Fruit fly (Drosophila melanogaster) whole organism, embryonic: ENCODE measurements around the gene RpS7.

ENCODE experiments used
- Asciz ChIP-seq: fragments of 200-800 bp; sonication (Bioruptor generic); optimal IDR thresholded peaks from 2 replicates; lab custom pipeline; 2017; ENCODE audit warnings: missing biosample characterization, mild to moderate bottlenecking, missing genetic modification characterization, missing genetic modification reagents
- B-H2 ChIP-seq: fragments of 200-800 bp; sonication (Bioruptor generic); optimal IDR thresholded peaks from 2 replicates; lab custom pipeline; 2018; ENCODE audit warnings: missing biosample characterization, mild to moderate bottlenecking, missing genetic modification characterization
- Bgb ChIP-seq: fragments of 200-800 bp; sonication (Bioruptor generic); IDR thresholded peaks from 2 replicates; pipeline ENCODE4 v1.3.6; 2022; ENCODE audit warnings: missing biosample characterization, missing genetic modification characterization; ENCODE audit not compliant: partially characterized antibody
- Blimp-1 ChIP-seq: fragments of 200-800 bp; sonication (Bioruptor generic); optimal IDR thresholded peaks from 3 replicates; lab custom pipeline; 2018; ENCODE audit warnings: missing biosample characterization, missing genetic modification characterization, mild to moderate bottlenecking, moderate library complexity, missing genetic modification reagents
- Bteb2 ChIP-seq: fragments of 200-800 bp; sonication (Bioruptor generic); optimal IDR thresholded peaks from 2 replicates; lab custom pipeline; 2016; ENCODE audit warnings: missing biosample characterization, missing genetic modification characterization
- CG10565 ChIP-seq: fragments of 200-800 bp; sonication (Bioruptor generic); optimal IDR thresholded peaks from 3 replicates; lab custom pipeline; 2016; ENCODE audit warnings: missing biosample characterization, mild to moderate bottlenecking, missing genetic modification characterization
- CG11093 ChIP-seq: fragments of 200-800 bp; sonication (Bioruptor generic); IDR thresholded peaks from 3 replicates; pipeline ENCODE4 v1.3.6; 2022; ENCODE audit warnings: missing biosample characterization, missing genetic modification characterization
- CG12071 ChIP-seq: fragments of 200-800 bp; sonication (Bioruptor generic); optimal IDR thresholded peaks from 3 replicates; lab custom pipeline; 2018; ENCODE audit warnings: missing biosample characterization, mild to moderate bottlenecking, missing genetic modification characterization
- CG12391 ChIP-seq: fragments of 200-800 bp; sonication (Bioruptor generic); optimal IDR thresholded peaks from 3 replicates; lab custom pipeline; 2018; ENCODE audit warnings: missing biosample characterization, mild to moderate bottlenecking, missing genetic modification characterization, moderate library complexity
- CG13123 ChIP-seq: fragments of 200-800 bp; sonication (Bioruptor generic); optimal IDR thresholded peaks from 2 replicates; lab custom pipeline; 2016; ENCODE audit warnings: missing biosample characterization, missing genetic modification characterization
- CG13296 ChIP-seq: fragments of 200-800 bp; sonication (Bioruptor generic); optimal IDR thresholded peaks from 3 replicates; lab custom pipeline; 2018; ENCODE audit warnings: missing biosample characterization, mild to moderate bottlenecking, missing genetic modification characterization
- CG15514 ChIP-seq: fragments of 200-800 bp; sonication (Bioruptor generic); optimal IDR thresholded peaks from 3 replicates; lab custom pipeline; 2017; ENCODE audit warnings: missing biosample characterization, missing genetic modification characterization, mild to moderate bottlenecking, moderate library complexity, missing genetic modification reagents
- CG1602 ChIP-seq: fragments of 200-800 bp; sonication (Bioruptor generic); optimal IDR thresholded peaks from 3 replicates; lab custom pipeline; 2016; ENCODE audit warnings: missing biosample characterization, missing genetic modification characterization
- CG16779 ChIP-seq: fragments of 200-800 bp; sonication (Bioruptor generic); IDR thresholded peaks from 2 replicates; pipeline ENCODE4 v1.3.6; 2022; ENCODE audit warnings: missing biosample characterization, missing genetic modification characterization
- CG34376 ChIP-seq: fragments of 200-800 bp; sonication (Bioruptor generic); optimal IDR thresholded peaks from 2 replicates; lab custom pipeline; 2018; ENCODE audit warnings: missing biosample characterization, mild to moderate bottlenecking, missing genetic modification characterization
- CG3847 ChIP-seq: fragments of 200-800 bp; sonication (Bioruptor generic); IDR thresholded peaks from 2 replicates; pipeline ENCODE4 v1.3.6; 2022; ENCODE audit warnings: missing biosample characterization, missing genetic modification characterization
- CG4328 ChIP-seq: fragments of 200-800 bp; sonication (Bioruptor generic); optimal IDR thresholded peaks from 3 replicates; lab custom pipeline; 2017; ENCODE audit warnings: missing biosample characterization, missing genetic modification reagents, missing genetic modification characterization
- CG6683 ChIP-seq: fragments of 200-800 bp; sonication (Bioruptor generic); optimal IDR thresholded peaks from 2 replicates; lab custom pipeline; 2017; ENCODE audit warnings: missing biosample characterization, mild to moderate bottlenecking, missing genetic modification characterization, missing genetic modification reagents
- CG6791 ChIP-seq: fragments of 200-800 bp; sonication (Bioruptor generic); IDR thresholded peaks from 3 replicates; pipeline ENCODE4 v1.3.6; 2022; ENCODE audit warnings: missing biosample characterization, missing genetic modification characterization; ENCODE audit not compliant: partially characterized antibody
- CG7786 ChIP-seq: fragments of 200-800 bp; sonication (Bioruptor generic); optimal IDR thresholded peaks from 2 replicates; lab custom pipeline; 2016; ENCODE audit warnings: missing biosample characterization, missing genetic modification characterization
- CG8290 ChIP-seq, 3 experiments: fragments of 200-800 bp; sonication (Bioruptor generic); optimal IDR thresholded peaks; 2 replicates each; lab custom pipeline; 2016 to 2019; ENCODE audit warnings: missing biosample characterization in 3 of 3, missing genetic modification characterization in 3 of 3, mild to moderate bottlenecking in 2 of 3, moderate library complexity in 1 of 3
- CG9727 ChIP-seq: fragments of 200-800 bp; sonication (Bioruptor generic); optimal IDR thresholded peaks from 3 replicates; lab custom pipeline; 2017; ENCODE audit warnings: missing biosample characterization, mild to moderate bottlenecking, missing genetic modification characterization
- Doc2 ChIP-seq: fragments of 200-800 bp; sonication (Bioruptor generic); IDR thresholded peaks from 2 replicates; pipeline ENCODE4 v1.3.6; 2022; ENCODE audit warnings: missing biosample characterization, missing genetic modification characterization
- Dref ChIP-seq: fragments of 200-800 bp; sonication (Bioruptor generic); IDR thresholded peaks from 2 replicates; pipeline ENCODE4 v1.3.6; 2022; ENCODE audit warnings: missing biosample characterization, missing genetic modification characterization
- E2f1 ChIP-seq: fragments of 200-800 bp; sonication (Bioruptor generic); IDR thresholded peaks from 2 replicates; pipeline ENCODE4 v1.3.6; 2022; ENCODE audit warnings: missing biosample characterization, missing genetic modification characterization
- Ets65A ChIP-seq: fragments of 200-800 bp; sonication (Bioruptor generic); peaks from one replicate; lab custom pipeline; 2016; ENCODE audit warnings: missing biosample characterization, missing genetic modification characterization
- Hey ChIP-seq: fragments of 200-800 bp; sonication (Bioruptor generic); optimal IDR thresholded peaks from 3 replicates; lab custom pipeline; 2018; ENCODE audit warnings: missing biosample characterization, mild to moderate bottlenecking, missing genetic modification characterization
- Lpt ChIP-seq: fragments of >200 bp; optimal IDR thresholded peaks from 2 replicates; lab custom pipeline; 2018; ENCODE audit warnings: missing biosample characterization, missing genetic modification characterization
- Med ChIP-seq: fragments of 200-800 bp; sonication (Bioruptor generic); peaks from one replicate; lab custom pipeline; 2016; ENCODE audit warnings: missing biosample characterization, missing genetic modification characterization, mild to moderate bottlenecking, inconsistent platforms, moderate library complexity
- NC2α ChIP-seq: fragments of 200-800 bp; sonication (Bioruptor generic); optimal IDR thresholded peaks from 2 replicates; lab custom pipeline; 2016; ENCODE audit warnings: missing biosample characterization, missing genetic modification characterization
- Pdp1 ChIP-seq, 2 experiments: fragments of 200-800 bp; sonication (Bioruptor generic); optimal IDR thresholded peaks; 3 replicates each; lab custom pipeline; 2016; ENCODE audit warnings: missing biosample characterization in 2 of 2, missing genetic modification characterization in 2 of 2, mild to moderate bottlenecking in 1 of 2, moderate library complexity in 1 of 2
- Tbp ChIP-seq: fragments of >200 bp; optimal IDR thresholded peaks from 2 replicates; lab custom pipeline; 2018; ENCODE audit warnings: missing biosample characterization, missing genetic modification characterization
- ara ChIP-seq: fragments of 200-800 bp; sonication (Bioruptor generic); IDR thresholded peaks from 2 replicates; pipeline ENCODE4 v1.3.6; 2022; ENCODE audit warnings: missing biosample characterization, missing genetic modification characterization
- ase ChIP-seq: fragments of 200-800 bp; sonication (Bioruptor generic); IDR thresholded peaks from 3 replicates; pipeline ENCODE4 v1.3.6; 2022; ENCODE audit warnings: missing biosample characterization, missing genetic modification characterization
- croc ChIP-seq: fragments of 200-800 bp; sonication (Bioruptor generic); conservative IDR thresholded peaks from 3 replicates; pipeline ENCODE4 v1.3.6; 2022; ENCODE audit warnings: missing biosample characterization, missing genetic modification characterization
- cwo ChIP-seq: fragments of 200-800 bp; sonication (Bioruptor generic); optimal IDR thresholded peaks from 3 replicates; lab custom pipeline; 2017; ENCODE audit warnings: missing biosample characterization, missing genetic modification characterization, mild to moderate bottlenecking, moderate library complexity, missing genetic modification reagents
- ems ChIP-seq: fragments of 200-800 bp; sonication (Bioruptor generic); optimal IDR thresholded peaks from 3 replicates; lab custom pipeline; 2016; ENCODE audit warnings: missing biosample characterization, missing genetic modification characterization
- h ChIP-seq: fragments of >200 bp; optimal IDR thresholded peaks from 2 replicates; lab custom pipeline; 2017
- hbn ChIP-seq: fragments of 200-800 bp; sonication (Bioruptor generic); IDR thresholded peaks from 2 replicates; pipeline ENCODE4 v1.3.6; 2022; ENCODE audit warnings: missing biosample characterization, missing genetic modification characterization; ENCODE audit not compliant: partially characterized antibody
- jing ChIP-seq: fragments of 200-800 bp; sonication (Bioruptor generic); optimal IDR thresholded peaks from 2 replicates; lab custom pipeline; 2018; ENCODE audit warnings: missing biosample characterization, mild to moderate bottlenecking, missing genetic modification characterization
- lab ChIP-seq: fragments of 200-800 bp; sonication (Bioruptor generic); optimal IDR thresholded peaks from 3 replicates; lab custom pipeline; 2017; ENCODE audit warnings: missing biosample characterization, missing genetic modification characterization, mild to moderate bottlenecking, moderate library complexity, missing genetic modification reagents
- lbe ChIP-seq: fragments of 200-800 bp; sonication (Bioruptor generic); optimal IDR thresholded peaks from 2 replicates; lab custom pipeline; 2016; ENCODE audit warnings: missing biosample characterization, mild to moderate bottlenecking, missing genetic modification characterization
- nau ChIP-seq: fragments of 200-800 bp; sonication (Bioruptor generic); optimal IDR thresholded peaks from 3 replicates; lab custom pipeline; 2017; ENCODE audit warnings: missing biosample characterization, mild to moderate bottlenecking, missing genetic modification characterization, missing genetic modification reagents
- odd ChIP-seq: fragments of 200-800 bp; sonication (Bioruptor generic); optimal IDR thresholded peaks from 2 replicates; lab custom pipeline; 2017; ENCODE audit warnings: missing biosample characterization, mild to moderate bottlenecking, missing genetic modification characterization
- onecut ChIP-seq: fragments of 200-800 bp; sonication (Bioruptor generic); IDR thresholded peaks from 2 replicates; pipeline ENCODE4 v1.3.6; 2022; ENCODE audit warnings: missing biosample characterization, missing genetic modification characterization
- pros ChIP-seq: fragments of 200-800 bp; sonication (Bioruptor generic); optimal IDR thresholded peaks from 3 replicates; lab custom pipeline; 2019; ENCODE audit warnings: missing biosample characterization, mild to moderate bottlenecking, missing genetic modification characterization, moderate library complexity
- repo ChIP-seq: fragments of 200-800 bp; sonication (Bioruptor generic); optimal IDR thresholded peaks from 2 replicates; lab custom pipeline; 2016; ENCODE audit warnings: missing biosample characterization, missing genetic modification characterization
- ro ChIP-seq: fragments of 200-800 bp; sonication (Bioruptor generic); IDR thresholded peaks from 2 replicates; pipeline ENCODE4 v1.3.6; 2022; ENCODE audit warnings: missing biosample characterization, missing genetic modification characterization
- seq ChIP-seq: fragments of 200-800 bp; sonication (Bioruptor generic); IDR thresholded peaks from 2 replicates; pipeline ENCODE4 v1.3.6; 2022; ENCODE audit warnings: missing biosample characterization, missing genetic modification characterization
- sr ChIP-seq: fragments of 200-800 bp; sonication (Bioruptor generic); IDR thresholded peaks from 3 replicates; pipeline ENCODE4 v1.3.6; 2022; ENCODE audit warnings: missing biosample characterization, missing genetic modification characterization
- trem ChIP-seq: fragments of 200-800 bp; optimal IDR thresholded peaks from 3 replicates; lab custom pipeline; 2019; ENCODE audit warnings: missing biosample characterization, mild to moderate bottlenecking, missing genetic modification characterization, moderate library complexity

The RpS7 gene

DNA sequence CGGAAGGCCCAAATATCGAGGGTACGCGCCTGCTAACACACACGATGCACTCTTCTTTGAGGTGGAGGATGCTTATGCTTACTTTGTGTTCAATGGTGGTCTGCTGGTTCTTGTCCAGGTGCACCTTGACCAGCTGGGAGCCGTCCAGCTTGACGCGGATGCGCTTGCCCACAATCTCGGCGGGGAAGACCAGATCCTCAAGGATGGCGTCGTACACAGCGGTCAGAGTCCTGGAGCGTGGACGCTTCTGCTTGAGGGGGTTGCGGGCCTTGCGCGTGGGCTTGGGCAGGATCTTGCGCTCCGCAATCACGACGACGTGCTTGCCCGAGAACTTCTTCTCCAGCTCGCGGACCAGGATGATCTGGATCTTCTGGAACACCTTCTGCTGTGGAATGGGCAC, 809 bp downstream of the RpS7 start:
- no peak for TF ChIP-seq NC2α (GFP tag; lab: Kevin White, UChicago)
- no peak for TF ChIP-seq CG11093 (GFP tag; lab: Robert Waterston, UW)
- peak; percentile 80 for TF ChIP-seq Med
- no peak for TF ChIP-seq ase
- TF ChIP-seq h (lab: Kevin White, UChicago), result no peak
- TF ChIP-seq hbn, result no peak
- TF ChIP-seq Ets65A, result peak; percentile 52
- 0 out of 2 replicates have a peak, but pooled peaks have one; percentile 7 for TF ChIP-seq CG16779 (GFP tag; lab: Robert Waterston, UW)
- no peak for TF ChIP-seq Blimp-1 (GFP tag; lab: Kevin White, UChicago)
- TF ChIP-seq CG3847 (GFP tag; lab: Robert Waterston, UW), result no peak
- TF ChIP-seq ro, result no peak
- TF ChIP-seq ara (GFP tag; lab: Robert Waterston, UW), result peak; percentile 28; the same call in 1 of the 2 replicates
- TF ChIP-seq, all 482 proteins: peak for 4

DNA sequence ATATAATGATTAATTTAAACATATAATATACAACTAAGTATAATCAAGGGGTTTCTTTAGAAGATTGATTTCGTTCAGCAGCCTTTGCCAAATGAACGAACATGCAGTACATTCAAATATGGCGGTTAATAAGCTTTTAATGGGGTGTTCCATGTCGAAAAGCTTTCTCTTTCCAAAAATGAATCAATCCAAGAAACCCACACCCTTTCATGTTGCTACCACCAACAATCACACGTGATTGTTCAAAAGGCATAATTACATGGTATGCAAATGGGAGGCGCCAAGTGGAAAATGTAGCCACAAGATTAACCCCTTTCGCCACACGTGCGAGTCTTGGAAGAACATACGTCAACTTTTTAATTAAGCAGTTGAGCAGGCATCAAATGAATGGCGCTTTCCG, 2.9 kb downstream of the RpS7 start:
- no peak for TF ChIP-seq CG34376
- no peak for TF ChIP-seq Doc2 (GFP tag; lab: Robert Waterston, UW)
- TF ChIP-seq Bgb, result no peak
- no peak for TF ChIP-seq onecut (GFP tag; lab: Robert Waterston, UW)
- TF ChIP-seq nau (GFP tag; lab: Kevin White, UChicago), result peak; percentile 2
- no peak for TF ChIP-seq CG6683 (GFP tag; lab: Kevin White, UChicago)
- no peak for TF ChIP-seq Dref (GFP tag; lab: Robert Waterston, UW)
- TF ChIP-seq CG8290 (GFP tag; optimal IDR thresholded peaks at IDR 0.05; lab: Kevin White, UChicago), result no peak
- peak in 1 of 2 experiments; percentile 11 for TF ChIP-seq CG8290 (tag; optimal IDR thresholded peaks at IDR 0.05; lab: Kevin White, UChicago)
- no peak for TF ChIP-seq CG12071 (GFP tag; lab: Kevin White, UChicago)
- TF ChIP-seq trem (tag; lab: Kevin White, UChicago), result no peak
- no peak for TF ChIP-seq CG12391
- TF ChIP-seq odd (GFP tag; lab: Kevin White, UChicago), result no peak
- TF ChIP-seq sr (GFP tag; lab: Robert Waterston, UW), result no peak
- no peak for TF ChIP-seq jing (GFP tag; lab: Kevin White, UChicago)
- TF ChIP-seq CG10565 (GFP tag; lab: Kevin White, UChicago), result no peak
- no peak for TF ChIP-seq Med
- TF ChIP-seq Tbp (GFP tag; lab: Kevin White, UChicago), result no peak
- TF ChIP-seq repo (GFP tag; lab: Kevin White, UChicago), result no peak
- peak; percentile 73 for TF ChIP-seq cwo (GFP tag; lab: Kevin White, UChicago)
- TF ChIP-seq ems (GFP tag; lab: Kevin White, UChicago), result no peak
- TF ChIP-seq Hey, result no peak
- TF ChIP-seq Pdp1 (GFP tag; optimal IDR thresholded peaks at IDR 0.05; lab: Kevin White, UChicago), result no peak
- TF ChIP-seq croc, result no peak
- no peak for TF ChIP-seq CG13123 (GFP tag; lab: Kevin White, UChicago)
- no peak for TF ChIP-seq E2f1 (GFP tag; lab: Robert Waterston, UW)
- TF ChIP-seq CG9727 (GFP tag; lab: Kevin White, UChicago), result no peak
- TF ChIP-seq Bteb2 (GFP tag; lab: Kevin White, UChicago), result no peak
- TF ChIP-seq CG1602 (GFP tag; lab: Kevin White, UChicago), result no peak
- no peak for TF ChIP-seq seq (GFP tag; lab: Robert Waterston, UW)
- no peak for TF ChIP-seq CG4328 (GFP tag; lab: Kevin White, UChicago)
- no peak for TF ChIP-seq CG6791
- TF ChIP-seq B-H2, result peak; percentile 1
- TF ChIP-seq Lpt (GFP tag; lab: Kevin White, UChicago), result no peak
- peak; percentile 71 for TF ChIP-seq CG15514 (GFP tag; lab: Kevin White, UChicago)
- no peak for TF ChIP-seq Asciz (GFP tag; lab: Kevin White, UChicago)
- TF ChIP-seq lab (GFP tag; lab: Kevin White, UChicago), result no peak
- peak; percentile 48 for TF ChIP-seq lbe
- TF ChIP-seq pros, result no peak
- TF ChIP-seq CG7786 (GFP tag; lab: Kevin White, UChicago), result no peak
- no peak for TF ChIP-seq CG13296 (GFP tag; lab: Kevin White, UChicago)
